Fruit fly (Drosophila melanogaster): Measurements from ENCODE around the gene Fhos.

The Fhos gene

dm6 chr3L:8751262-8751661, 2.2 kb upstream of the Fhos start (continued):
- TF ChIP-seq CG9437 (GFP tag; optimal IDR thresholded peaks at IDR 0.05) (peak; percentile 27), gt (GFP tag; IDR thresholded peaks at IDR 0.05) (no peak), Hr3 (GFP tag; optimal IDR thresholded peaks at IDR 0.05) (peak; percentile 54), ac (GFP tag; optimal IDR thresholded peaks at IDR 0.05) (no peak), disco-r (GFP tag; optimal IDR thresholded peaks at IDR 0.05) (no peak), pho (GFP tag; optimal IDR thresholded peaks at IDR 0.05) (no peak), org-1 (GFP tag; optimal IDR thresholded peaks at IDR 0.05) (peak; percentile 44), Dip3 (GFP tag; optimal IDR thresholded peaks at IDR 0.05) (no peak), fru (optimal IDR thresholded peaks at IDR 0.05) (no peak), sima (GFP tag; optimal IDR thresholded peaks at IDR 0.05) (no peak), Sox100B (GFP tag; optimal IDR thresholded peaks at IDR 0.05) (peak; percentile 58), da (GFP tag; optimal IDR thresholded peaks at IDR 0.05) (no peak), CG14050 (GFP tag; IDR thresholded peaks at IDR 0.05) (peak; percentile 32; the same call in 1 of the 3 replicates), sob (GFP tag; IDR thresholded peaks at IDR 0.05) (no peak; the same call in 1 of the 2 replicates), CG2875 (GFP tag; optimal IDR thresholded peaks at IDR 0.05) (peak; percentile 58), btn (GFP tag; optimal IDR thresholded peaks at IDR 0.05) (no peak), Rfx (GFP tag; IDR thresholded peaks at IDR 0.05) (no peak; the same call in 1 of the 2 replicates), ap (GFP tag; IDR thresholded peaks at IDR 0.05) (peak; percentile 52; the same call in 1 of the 2 replicates), CG8924 (tag; optimal IDR thresholded peaks at IDR 0.05) (peak; percentile 55), CG3995 (GFP tag; optimal IDR thresholded peaks at IDR 0.05) (no peak), knrl (GFP tag; IDR thresholded peaks at IDR 0.05; ENCODE audit: partially characterized antibody) (no peak), CG11504 (tag; optimal IDR thresholded peaks at IDR 0.05) (peak; percentile 73), MTF-1 (GFP tag; optimal IDR thresholded peaks at IDR 0.05; ENCODE audit: borderline replicate concordance) (no peak), ken (GFP tag; IDR thresholded peaks at IDR 0.05) (peak; percentile 67; the same call in 2 of the 3 replicates), CG13894 (tag; optimal IDR thresholded peaks at IDR 0.05) (no peak), CG11560 (tag; IDR thresholded peaks at IDR 0.05) (0 out of 3 replicates have a peak, but pooled peaks have one; percentile 50), sim (GFP tag; IDR thresholded peaks at IDR 0.05) (peak; percentile 52; the same call in 1 of the 2 replicates), bigmax (GFP tag; optimal IDR thresholded peaks at IDR 0.05) (no peak), CG2199 (GFP tag; IDR thresholded peaks at IDR 0.05) (no peak), CG3281 (GFP tag; optimal IDR thresholded peaks at IDR 0.05) (no peak), sug (tag; optimal IDR thresholded peaks at IDR 0.05) (no peak), Atf6 (GFP tag; IDR thresholded peaks at IDR 0.05) (peak; percentile 22; the same call in 1 of the 2 replicates), Dp (GFP tag; optimal IDR thresholded peaks at IDR 0.05) (no peak), peb (GFP tag; IDR thresholded peaks at IDR 0.05) (peak; percentile 56), Dref (GFP tag; IDR thresholded peaks at IDR 0.05) (no peak), BtbVII (GFP tag; optimal IDR thresholded peaks at IDR 0.05) (no peak), fd96Cb (tag; optimal IDR thresholded peaks at IDR 0.05) (peak; percentile 63), Sry-β (GFP tag; optimal IDR thresholded peaks at IDR 0.05) (no peak), kni (GFP tag; optimal IDR thresholded peaks at IDR 0.05) (no peak), CG11398 (GFP tag; optimal IDR thresholded peaks at IDR 0.05) (no peak), Neu2 (GFP tag; optimal IDR thresholded peaks at IDR 0.05; ENCODE audit: borderline replicate concordance) (no peak), sisA (GFP tag; IDR thresholded peaks at IDR 0.05) (peak; percentile 73), Antp (GFP tag; optimal IDR thresholded peaks at IDR 0.05) (no peak), CG11093 (GFP tag; IDR thresholded peaks at IDR 0.05) (peak; percentile 67; the same call in 2 of the 3 replicates), zen2 (GFP tag; IDR thresholded peaks at IDR 0.05; ENCODE audit: partially characterized antibody) (no peak), CG12299 (tag; optimal IDR thresholded peaks at IDR 0.05) (no peak), CG6854 (GFP tag; optimal IDR thresholded peaks at IDR 0.05) (no peak), D19A (tag; optimal IDR thresholded peaks at IDR 0.05) (peak; percentile 44), CG15011 (GFP tag; optimal IDR thresholded peaks at IDR 0.05) (peak; percentile 8), CG2678 (tag; optimal IDR thresholded peaks at IDR 0.05) (peak; percentile 74), CG42726 (GFP tag; IDR thresholded peaks at IDR 0.05; ENCODE audit: partially characterized antibody) (no peak)

All from whole organism, embryonic.